Worm (Caenorhabditis elegans) whole organism, young adult: Measurements from ENCODE around the gene T09B9.4.

ENCODE experiments used
- F10E7.11 ChIP-seq: sonication (generic microtip); optimal IDR thresholded peaks from 2 replicates; lab custom pipeline; 2017; ENCODE audit warnings: mild to moderate bottlenecking, missing genetic modification characterization, moderate library complexity, missing compliant biosample characterization
- F23B12.7 ChIP-seq: sonication (generic microtip); optimal IDR thresholded peaks from 2 replicates; lab custom pipeline; 2017; ENCODE audit warnings: missing genetic modification characterization, mild to moderate bottlenecking, missing compliant biosample characterization, antibody characterized with exemption, moderate library complexity; ENCODE audit not compliant: insufficient read depth
- F52B5.7 ChIP-seq: sonication (generic microtip); optimal IDR thresholded peaks from 2 replicates; lab custom pipeline; 2016; ENCODE audit warnings: mild to moderate bottlenecking, missing genetic modification characterization, missing compliant biosample characterization
- F57C9.4 ChIP-seq: sonication (generic microtip); optimal IDR thresholded peaks from 2 replicates; lab custom pipeline; 2017; ENCODE audit warnings: mild to moderate bottlenecking, missing genetic modification characterization, missing compliant biosample characterization
- K11D2.4 ChIP-seq: fragments of 200-800 bp; sonication (Bioruptor generic); IDR thresholded peaks from 2 replicates; pipeline ENCODE4 v1.3.6; 2022; ENCODE audit warnings: missing genetic modification reagents, missing genetic modification characterization, missing compliant biosample characterization
- K12H6.12 ChIP-seq: fragments of 200-800 bp; sonication (Bioruptor generic); optimal IDR thresholded peaks from 2 replicates; lab custom pipeline; 2018; ENCODE audit warnings: mild to moderate bottlenecking, missing genetic modification characterization, missing compliant biosample characterization
- ama-1 ChIP-seq, 3 experiments: fragments of 150-350 bp in 1 of 3; sonication (generic microtip) in 2 of 3; optimal IDR thresholded peaks; 2 replicates each; lab custom pipeline; 2014 to 2018; ENCODE audit warnings: missing biosample characterization in 2 of 3, missing genetic modification characterization in 2 of 3, missing genetic modification reagents in 2 of 3
- aptf-3 ChIP-seq: fragments of 200-800 bp; sonication (Bioruptor generic); IDR thresholded peaks from 2 replicates; pipeline ENCODE4 v1.3.6; 2022; ENCODE audit warnings: missing genetic modification characterization, missing compliant biosample characterization
- attf-6 ChIP-seq: fragments of 200-800 bp; sonication (Bioruptor generic); IDR thresholded peaks from 2 replicates; pipeline ENCODE4 v1.3.6; 2022; ENCODE audit warnings: missing genetic modification reagents, missing genetic modification characterization, missing compliant biosample characterization
- bed-2 ChIP-seq: fragments of 200-800 bp; sonication (Bioruptor generic); IDR thresholded peaks from 2 replicates; pipeline ENCODE4 v1.3.6; 2022; ENCODE audit warnings: missing genetic modification reagents, missing genetic modification characterization, missing compliant biosample characterization
- ceh-27 ChIP-seq: fragments of 200-800 bp; sonication (Bioruptor generic); optimal IDR thresholded peaks from 2 replicates; lab custom pipeline; 2018; ENCODE audit warnings: mild to moderate bottlenecking, missing genetic modification characterization, moderate library complexity, missing compliant biosample characterization
- ceh-91 ChIP-seq: fragments of 200-800 bp; sonication (Bioruptor generic); IDR thresholded peaks from 2 replicates; pipeline ENCODE4 v1.3.6; 2022; ENCODE audit warnings: missing genetic modification reagents, missing genetic modification characterization, missing compliant biosample characterization
- chd-7 ChIP-seq: sonication (generic microtip); optimal IDR thresholded peaks from 2 replicates; lab custom pipeline; 2016; ENCODE audit warnings: mild to moderate bottlenecking, missing genetic modification characterization, moderate library complexity, missing compliant biosample characterization
- dox-1 ChIP-seq: fragments of 200-800 bp; sonication (Bioruptor generic); IDR thresholded peaks from 2 replicates; pipeline ENCODE4 v1.3.6; 2022; ENCODE audit warnings: missing genetic modification reagents, missing genetic modification characterization, missing compliant biosample characterization
- egrh-3 ChIP-seq: fragments of 200-800 bp; sonication (Bioruptor generic); IDR thresholded peaks from 2 replicates; pipeline ENCODE4 v1.3.6; 2022; ENCODE audit warnings: missing genetic modification reagents, missing genetic modification characterization, missing compliant biosample characterization
- ekl-4 ChIP-seq: fragments of 200-800 bp; sonication (Bioruptor generic); IDR thresholded peaks from 2 replicates; pipeline ENCODE4 v1.3.6; 2022; ENCODE audit warnings: missing genetic modification reagents, missing genetic modification characterization, missing compliant biosample characterization
- hlh-26 ChIP-seq: fragments of 200-800 bp; sonication (Bioruptor generic); conservative IDR thresholded peaks from 2 replicates; pipeline ENCODE4 v1.3.6; 2022; ENCODE audit warnings: missing genetic modification reagents, missing genetic modification characterization, missing compliant biosample characterization
- hmg-1.2 ChIP-seq: fragments of 200-800 bp; sonication (Bioruptor generic); IDR thresholded peaks from 2 replicates; pipeline ENCODE4 v1.3.6; 2022; ENCODE audit warnings: missing genetic modification reagents, missing genetic modification characterization, missing compliant biosample characterization
- lag-1 ChIP-seq: fragments of 200-800 bp; sonication (Bioruptor generic); IDR thresholded peaks from 2 replicates; pipeline ENCODE4 v1.3.6; 2022; ENCODE audit warnings: missing genetic modification reagents, missing genetic modification characterization, missing compliant biosample characterization
- lin-26 ChIP-seq: fragments of 200-800 bp; sonication (Bioruptor generic); IDR thresholded peaks from 2 replicates; pipeline ENCODE4 v1.3.6; 2022; ENCODE audit warnings: missing genetic modification reagents, missing genetic modification characterization, missing compliant biosample characterization
- lin-35 ChIP-seq, 3 experiments: fragments of 150-350 bp in 2 of 3; sonication (generic microtip) in 1 of 3; optimal IDR thresholded peaks; 2 replicates each; lab custom pipeline; 2014 to 2018; ENCODE audit warnings: missing biosample characterization in 3 of 3, missing genetic modification characterization in 3 of 3, missing genetic modification reagents in 3 of 3
- lin-40 ChIP-seq: sonication (generic microtip); optimal IDR thresholded peaks from 2 replicates; lab custom pipeline; 2016; ENCODE audit warnings: missing genetic modification characterization, mild to moderate bottlenecking, missing compliant biosample characterization, missing genotype, missing genetic modification reagents
- lin-54 ChIP-seq: fragments of 200-800 bp; sonication (Bioruptor generic); optimal IDR thresholded peaks from 2 replicates; lab custom pipeline; 2018; ENCODE audit warnings: mild to moderate bottlenecking, missing genetic modification characterization, missing compliant biosample characterization
- madf-6 ChIP-seq: fragments of 200-800 bp; sonication (Bioruptor generic); IDR thresholded peaks from 2 replicates; pipeline ENCODE4 v1.3.6; 2022; ENCODE audit warnings: missing genetic modification reagents, missing genetic modification characterization, missing compliant biosample characterization
- mcd-1 ChIP-seq: fragments of 200-800 bp; sonication (Bioruptor generic); IDR thresholded peaks from 2 replicates; pipeline ENCODE4 v1.3.6; 2022; ENCODE audit warnings: missing genetic modification reagents, missing genetic modification characterization, missing compliant biosample characterization
- mes-4 ChIP-seq: sonication (generic microtip); optimal IDR thresholded peaks from 2 replicates; lab custom pipeline; 2016; ENCODE audit warnings: missing genotype, missing genetic modification characterization, missing compliant biosample characterization
- mxl-1 ChIP-seq: sonication (generic microtip); optimal IDR thresholded peaks from 2 replicates; lab custom pipeline; 2016; ENCODE audit warnings: missing genetic modification characterization, missing compliant biosample characterization
- nfya-2 ChIP-seq: fragments of 200-800 bp; sonication (Bioruptor generic); IDR thresholded peaks from 2 replicates; pipeline ENCODE4 v1.3.6; 2022; ENCODE audit warnings: missing genetic modification reagents, missing genetic modification characterization, missing compliant biosample characterization
- nhr-120 ChIP-seq: fragments of 200-800 bp; sonication (Bioruptor generic); IDR thresholded peaks from 2 replicates; pipeline ENCODE4 v1.3.6; 2022; ENCODE audit warnings: missing genetic modification characterization, missing compliant biosample characterization
- nhr-27 ChIP-seq: fragments of 200-800 bp; sonication (Bioruptor generic); optimal IDR thresholded peaks from 2 replicates; lab custom pipeline; 2018; ENCODE audit warnings: mild to moderate bottlenecking, missing genetic modification characterization, moderate library complexity, missing compliant biosample characterization
- pbrm-1 ChIP-seq: fragments of 200-800 bp; sonication (Bioruptor generic); IDR thresholded peaks from 2 replicates; pipeline ENCODE4 v1.3.6; 2022; ENCODE audit warnings: missing genetic modification reagents, missing genetic modification characterization, missing compliant biosample characterization
- repo-1 ChIP-seq: sonication (generic microtip); optimal IDR thresholded peaks from 2 replicates; lab custom pipeline; 2017; ENCODE audit warnings: mild to moderate bottlenecking, missing genetic modification characterization, missing compliant biosample characterization
- sea-2 ChIP-seq: fragments of 200-800 bp; sonication (Bioruptor generic); IDR thresholded peaks from 2 replicates; pipeline ENCODE4 v1.3.6; 2022; ENCODE audit warnings: missing genetic modification characterization, missing compliant biosample characterization
- snpc-1.1 ChIP-seq: sonication (generic microtip); optimal IDR thresholded peaks from 2 replicates; lab custom pipeline; 2017; ENCODE audit warnings: missing genetic modification characterization, mild to moderate bottlenecking, missing compliant biosample characterization, antibody characterized with exemption, moderate library complexity, missing genotype, missing genetic modification reagents; ENCODE audit not compliant: insufficient read depth
- snpc-3.4 ChIP-seq: sonication (generic microtip); optimal IDR thresholded peaks from 2 replicates; lab custom pipeline; 2017; ENCODE audit warnings: missing genetic modification characterization, mild to moderate bottlenecking, missing compliant biosample characterization, antibody characterized with exemption, moderate library complexity, missing genotype, missing genetic modification reagents
- sptf-2 ChIP-seq: fragments of 200-800 bp; sonication (Bioruptor generic); optimal IDR thresholded peaks from 2 replicates; lab custom pipeline; 2018; ENCODE audit warnings: mild to moderate bottlenecking, missing genetic modification characterization, missing compliant biosample characterization
- unc-130 ChIP-seq: sonication (generic microtip); optimal IDR thresholded peaks from 2 replicates; lab custom pipeline; 2016; ENCODE audit warnings: missing genetic modification reagents, missing genetic modification characterization, missing compliant biosample characterization
- unc-62 ChIP-seq: fragments of 150-350 bp; optimal IDR thresholded peaks from 2 replicates; lab custom pipeline; 2014; ENCODE audit warnings: missing biosample characterization, missing genetic modification reagents, missing genetic modification characterization
- zfh-2 ChIP-seq: fragments of 200-800 bp; sonication (Bioruptor generic); conservative IDR thresholded peaks from 2 replicates; pipeline ENCODE4 v1.3.6; 2022; ENCODE audit warnings: missing genetic modification reagents, missing genetic modification characterization, missing compliant biosample characterization

T09B9.4 gene

ce11 chrX:9742058-9742457 lies 32.1 kb downstream of the T09B9.4 start:
- TF ChIP-seq ceh-91 (GFP tag; lab: Robert Waterston, UW) (no peak), aptf-3 (GFP tag; lab: Robert Waterston, UW) (no peak), snpc-1.1 (tag; lab: Kevin White, UChicago) (no peak), nhr-27 (tag; lab: Kevin White, UChicago) (no peak), mxl-1 (no peak), mes-4 (tag; lab: Kevin White, UChicago) (no peak), dox-1 (GFP tag; lab: Robert Waterston, UW) (no peak), sea-2 (GFP tag; lab: Robert Waterston, UW) (no peak), sptf-2 (GFP tag; lab: Kevin White, UChicago) (no peak), ama-1 (optimal IDR thresholded peaks at IDR 0.05; lab: Kevin White, UChicago) (no peak), ama-1 (GFP tag; optimal IDR thresholded peaks at IDR 0.05; lab: Kevin White, UChicago) (no peak), F23B12.7 (no peak), lag-1 (GFP tag; lab: Robert Waterston, UW) (no peak), F57C9.4 (no peak), unc-62 (GFP tag; lab: Kevin White, UChicago) (no peak), lin-35 (GFP tag; optimal IDR thresholded peaks at IDR 0.05; lab: Kevin White, UChicago) (no peak)

ce11 chrX:9737730-9738129 lies 36.4 kb downstream of the T09B9.4 start, which contains the start of gene F15G9.5:
Gene F15G9.5, minus strand, starts transcription at chrX:9737888.
- peak; percentile 64 for TF ChIP-seq egrh-3 (GFP tag; lab: Robert Waterston, UW)
- 0 out of 2 replicates have a peak, but pooled peaks have one; percentile 24 for TF ChIP-seq K11D2.4 (GFP tag; lab: Robert Waterston, UW)
- TF ChIP-seq dox-1 (GFP tag; lab: Robert Waterston, UW), result peak; percentile 42; the same call in 1 of the 2 replicates
- TF ChIP-seq snpc-1.1 (tag; lab: Kevin White, UChicago), result no peak
- TF ChIP-seq unc-130, result no peak
- TF ChIP-seq F52B5.7 (tag; lab: Kevin White, UChicago), result peak; percentile 48
- peak; percentile 29 for TF ChIP-seq ceh-27 (GFP tag; lab: Kevin White, UChicago)
- peak; percentile 23; the same call in 1 of the 2 replicates for TF ChIP-seq hmg-1.2
- no peak for TF ChIP-seq F10E7.11 (tag; lab: Kevin White, UChicago)
- TF ChIP-seq zfh-2 (GFP tag; lab: Robert Waterston, UW), result peak; percentile 94
- TF ChIP-seq nfya-2, result no peak
- TF ChIP-seq chd-7 (tag; lab: Kevin White, UChicago), result peak; percentile 14
- no peak for TF ChIP-seq madf-6 (GFP tag; lab: Robert Waterston, UW)
- no peak for TF ChIP-seq lin-40 (tag; lab: Kevin White, UChicago)
- no peak for TF ChIP-seq nhr-120 (GFP tag; lab: Robert Waterston, UW)
- no peak for TF ChIP-seq lin-54 (GFP tag; lab: Kevin White, UChicago)

- TF ChIP-seq K12H6.12 (tag; lab: Kevin White, UChicago) (no peak), attf-6 (GFP tag; lab: Robert Waterston, UW) (no peak), repo-1 (tag; lab: Kevin White, UChicago) (no peak), hlh-26 (GFP tag; lab: Robert Waterston, UW) (no peak), snpc-3.4 (tag; lab: Kevin White, UChicago) (no peak), ceh-27 (GFP tag; lab: Kevin White, UChicago) (no peak), ekl-4 (GFP tag; lab: Robert Waterston, UW) (no peak), bed-2 (GFP tag; lab: Robert Waterston, UW) (no peak), pbrm-1 (no peak), ama-1 (optimal IDR thresholded peaks at IDR 0.05; lab: Kevin White, UChicago) (no peak), ama-1 (GFP tag; optimal IDR thresholded peaks at IDR 0.05; lab: Kevin White, UChicago) (no peak), mcd-1 (no peak), lin-26 (no peak)
Measured at ce11 chrX:9735479-9735878, 38.7 kb downstream of the T09B9.4 start.
